Worm (Caenorhabditis elegans) whole organism, early embryonic: ENCODE results near the gene srx-21.

Experiments used
- aly-1 ChIP-seq: sonication (generic microtip); optimal IDR thresholded peaks from 2 replicates; lab custom pipeline; 2016; ENCODE audit warnings: missing genetic modification characterization, missing compliant biosample characterization
- ama-1 ChIP-seq: fragments of 150-350 bp; optimal IDR thresholded peaks from 2 replicates; lab custom pipeline; 2014
- ceh-36 ChIP-seq: sonication (generic microtip); optimal IDR thresholded peaks from 2 replicates; lab custom pipeline; 2016; ENCODE audit warnings: missing genetic modification characterization, inconsistent platforms, missing compliant biosample characterization
- flt-1 ChIP-seq: fragments of 200-800 bp; sonication (Bioruptor generic); IDR thresholded peaks from 2 replicates; pipeline ENCODE4 v1.3.6; 2022; ENCODE audit warnings: missing genetic modification characterization, missing compliant biosample characterization
- hmbx-1 ChIP-seq: sonication (generic microtip); optimal IDR thresholded peaks from 2 replicates; lab custom pipeline; 2016; ENCODE audit warnings: mild to moderate bottlenecking, missing genetic modification characterization, missing compliant biosample characterization
- hmg-4 ChIP-seq: fragments of 200-800 bp; sonication (Bioruptor generic); optimal IDR thresholded peaks from 2 replicates; lab custom pipeline; 2018; ENCODE audit warnings: mild to moderate bottlenecking, missing genetic modification characterization, missing compliant biosample characterization
- hnd-1 ChIP-seq: sonication (generic microtip); optimal IDR thresholded peaks from 2 replicates; lab custom pipeline; 2016; ENCODE audit warnings: missing genetic modification characterization, missing compliant biosample characterization
- scrt-1 ChIP-seq: fragments of 200-800 bp; sonication (Bioruptor generic); IDR thresholded peaks from 2 replicates; pipeline ENCODE4 v1.3.6; 2022; ENCODE audit warnings: missing genetic modification characterization, missing compliant biosample characterization
- sea-1 ChIP-seq: fragments of 200-800 bp; sonication (Bioruptor generic); conservative IDR thresholded peaks from 2 replicates; pipeline ENCODE4 v1.3.6; 2022; ENCODE audit warnings: missing genetic modification characterization, missing compliant biosample characterization
- tbx-11 ChIP-seq: fragments of 200-800 bp; sonication (Bioruptor generic); IDR thresholded peaks from 2 replicates; pipeline ENCODE4 v1.3.6; 2022; ENCODE audit warnings: missing genetic modification characterization, missing compliant biosample characterization
- tbx-37 ChIP-seq: fragments of 200-800 bp; sonication (Bioruptor generic); conservative IDR thresholded peaks from 2 replicates; pipeline ENCODE4 v1.3.6; 2022; ENCODE audit warnings: missing genetic modification reagents, missing genetic modification characterization, missing compliant biosample characterization
- tra-4 ChIP-seq: sonication (generic microtip); optimal IDR thresholded peaks from 2 replicates; lab custom pipeline; 2017; ENCODE audit warnings: missing genetic modification characterization, missing compliant biosample characterization

DNA sequence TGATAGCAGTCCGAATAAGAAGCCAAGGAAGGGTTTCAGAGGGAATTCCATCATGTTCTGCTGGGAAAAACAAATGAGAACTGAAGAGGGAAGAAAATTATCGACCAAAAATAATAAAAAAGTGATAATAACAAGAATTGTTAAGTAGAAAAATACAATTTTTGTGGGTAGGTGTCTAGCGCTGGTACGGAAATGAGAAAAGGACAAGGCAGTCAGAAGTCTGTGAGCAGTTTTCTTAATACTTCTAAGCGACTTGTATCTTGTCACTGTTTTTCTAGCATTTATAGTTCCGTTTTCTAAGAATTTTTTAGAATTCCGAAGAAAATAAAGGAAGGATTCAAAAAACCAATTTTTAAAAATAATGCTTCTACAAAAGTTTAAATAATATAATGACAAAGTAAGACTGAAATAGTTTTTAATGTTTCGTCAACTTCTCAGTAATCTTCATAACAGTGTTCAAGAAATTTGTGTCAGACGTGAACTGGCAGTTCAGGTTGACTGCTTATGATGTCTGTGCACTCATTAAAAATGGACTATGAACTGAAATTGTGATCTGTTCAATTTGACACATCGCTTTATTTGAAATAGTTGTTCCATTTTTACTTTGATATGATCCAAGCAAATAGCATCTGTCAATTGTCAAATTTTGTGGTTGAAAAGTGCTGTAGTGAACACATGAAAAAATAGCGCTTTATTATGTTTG, 16.0 kb downstream of the srx-21 start, which contains the start of gene srx-4:
- TF ChIP-seq ama-1 (no peak), hmg-4 (GFP tag; lab: Kevin White, UChicago) (no peak), flt-1 (GFP tag; lab: Robert Waterston, UW) (no peak), tra-4 (tag; lab: Kevin White, UChicago) (no peak), scrt-1 (GFP tag; lab: Robert Waterston, UW) (no peak), tbx-11 (GFP tag; lab: Robert Waterston, UW) (no peak), ceh-36 (tag; lab: Kevin White, UChicago) (no peak), hmbx-1 (tag; lab: Kevin White, UChicago) (no peak), sea-1 (GFP tag; lab: Robert Waterston, UW) (no peak), tbx-37 (GFP tag; lab: Robert Waterston, UW) (no peak), hnd-1 (no peak), aly-1 (no peak)
